Worm (Caenorhabditis elegans) whole organism, mixed stage, embryonic: ENCODE data around the gene cysl-4.

Experiments used
- M03D4.4 ChIP-seq: sonication (generic microtip); optimal IDR thresholded peaks from 2 replicates; lab custom pipeline; 2017; ENCODE audit warnings: mild to moderate bottlenecking, missing genetic modification characterization, missing compliant biosample characterization
- blmp-1 ChIP-seq: fragments of 150-350 bp; optimal IDR thresholded peaks from 2 replicates; lab custom pipeline; 2014; ENCODE audit warnings: missing biosample characterization, missing genetic modification characterization
- ceh-39 ChIP-seq: fragments of 150-350 bp; optimal IDR thresholded peaks from 2 replicates; lab custom pipeline; 2014; ENCODE audit warnings: missing biosample characterization, missing genetic modification characterization
- ceh-43 ChIP-seq: fragments of 200-800 bp; sonication (Bioruptor generic); optimal IDR thresholded peaks from 2 replicates; lab custom pipeline; 2018; ENCODE audit warnings: mild to moderate bottlenecking, missing genetic modification characterization, moderate library complexity, missing compliant biosample characterization
- ham-2 ChIP-seq: fragments of 200-800 bp; sonication (Bioruptor generic); optimal IDR thresholded peaks from 2 replicates; lab custom pipeline; 2018; ENCODE audit warnings: mild to moderate bottlenecking, missing genetic modification characterization, missing compliant biosample characterization
- lin-32 ChIP-seq: fragments of 200-800 bp; sonication (Bioruptor generic); optimal IDR thresholded peaks from 2 replicates; lab custom pipeline; 2018; ENCODE audit warnings: mild to moderate bottlenecking, missing genetic modification characterization, missing compliant biosample characterization
- nhr-76 ChIP-seq: sonication (generic microtip); optimal IDR thresholded peaks from 2 replicates; lab custom pipeline; 2017; ENCODE audit warnings: missing biosample characterization, missing genetic modification characterization
- pha-4 ChIP-seq: fragments of 150-350 bp; optimal IDR thresholded peaks from 2 replicates; lab custom pipeline; 2018; ENCODE audit warnings: missing biosample characterization, missing genetic modification reagents, missing genetic modification characterization
- unc-39 ChIP-seq: fragments of 150-350 bp; optimal IDR thresholded peaks from 2 replicates; lab custom pipeline; 2014; ENCODE audit warnings: missing biosample characterization, missing genetic modification characterization
- ztf-11 ChIP-seq: fragments of 150-350 bp; optimal IDR thresholded peaks from 2 replicates; lab custom pipeline; 2014; ENCODE audit warnings: missing biosample characterization, missing genetic modification characterization

cysl-4 gene

ce11 chrV:2055765-2056504 is 51.2 kb downstream of the cysl-4 start:
- TF ChIP-seq nhr-76 (tag; lab: Kevin White, UChicago) (no peak), ztf-11 (tag; lab: Kevin White, UChicago) (no peak), M03D4.4 (tag; lab: Kevin White, UChicago) (no peak), pha-4 (tag; lab: Kevin White, UChicago) (no peak), lin-32 (GFP tag; lab: Kevin White, UChicago) (no peak), ham-2 (GFP tag; lab: Kevin White, UChicago) (no peak), ceh-43 (GFP tag; lab: Kevin White, UChicago) (no peak), ceh-39 (no peak), blmp-1 (tag; lab: Kevin White, UChicago) (no peak), unc-39 (tag; lab: Kevin White, UChicago) (no peak)
